Fruit fly (Drosophila melanogaster) Kc167 (cell line): ENCODE data around the gene CG14969.

Source experiments
- Myc ChIP-seq: fragments of >200 bp; optimal IDR thresholded peaks from 2 replicates; lab custom pipeline; 2017; ENCODE audit warnings: missing external identifiers
- Sin3A ChIP-seq: fragments of >200 bp; optimal IDR thresholded peaks from 2 replicates; lab custom pipeline; 2018; ENCODE audit warnings: missing external identifiers
- h ChIP-seq: fragments of >200 bp; optimal IDR thresholded peaks from 3 replicates; lab custom pipeline; 2018; ENCODE audit warnings: missing external identifiers
- insv ChIP-seq: fragments of >200 bp; optimal IDR thresholded peaks from 3 replicates; lab custom pipeline; 2018; ENCODE audit warnings: missing external identifiers
- psq ChIP-seq: fragments of >200 bp; optimal IDR thresholded peaks from 2 replicates; lab custom pipeline; 2017; ENCODE audit warnings: missing external identifiers

dm6 chr3L:3308676-3309613, 25.8 kb downstream of the CG14969 start:
- TF ChIP-seq psq (no peak), h (lab: Kevin White, UChicago) (no peak), Myc (lab: Kevin White, UChicago) (no peak), insv (lab: Kevin White, UChicago) (no peak), Sin3A (lab: Kevin White, UChicago) (no peak)
